Worm (Caenorhabditis elegans) whole organism, dauer: Measurements from ENCODE around the gene Y102F5A.1.

Experiments used
- unc-62 ChIP-seq: sonication (generic microtip); optimal IDR thresholded peaks from 2 replicates; lab custom pipeline; 2017; ENCODE audit warnings: missing biosample characterization, missing genetic modification reagents, missing genetic modification characterization

Y102F5A.1 gene

DNA sequence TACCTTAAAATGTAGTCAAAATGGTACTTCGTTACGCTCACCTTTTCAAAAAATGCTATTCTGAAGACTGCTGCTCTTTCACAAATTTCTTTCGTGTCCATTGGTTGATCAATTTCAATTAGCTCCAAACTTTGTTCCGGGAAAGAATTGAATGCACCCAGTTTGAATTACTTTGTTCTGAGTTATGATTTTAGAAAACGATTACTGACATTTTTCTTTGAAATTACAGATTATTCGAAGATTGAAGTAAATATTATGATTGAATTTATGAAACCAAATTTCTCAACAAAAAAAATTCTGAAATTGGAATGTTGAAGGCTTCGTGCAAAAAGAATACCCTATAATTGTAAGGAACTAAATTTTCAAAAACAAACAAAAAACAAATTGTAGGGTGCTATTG is at the start of gene Y102F5A.1:
Y102F5A.1 (minus strand) TSS at position 101 of the 400 bp plus-strand sequence.
- no peak for TF ChIP-seq unc-62

DNA sequence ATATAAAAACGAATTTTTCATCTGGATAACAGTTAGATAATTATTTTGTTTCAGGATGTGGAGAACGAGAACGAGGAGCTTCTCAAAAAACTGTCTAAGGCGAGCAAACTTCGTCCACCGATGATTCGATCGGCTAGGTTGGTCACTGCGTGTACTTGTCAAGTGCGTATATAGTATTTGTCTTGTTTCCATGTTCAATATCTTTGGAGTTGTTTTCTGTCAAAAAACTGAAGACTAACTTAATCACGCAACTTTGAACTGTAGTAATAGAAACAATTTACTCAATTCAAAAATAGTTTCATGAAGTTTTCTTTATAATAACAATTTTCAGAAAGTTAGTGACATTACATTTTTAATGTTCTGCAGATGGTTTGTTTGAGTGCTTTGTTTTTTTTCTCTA is 44.5 kb upstream of the Y102F5A.1 start:
- no peak for TF ChIP-seq unc-62

DNA sequence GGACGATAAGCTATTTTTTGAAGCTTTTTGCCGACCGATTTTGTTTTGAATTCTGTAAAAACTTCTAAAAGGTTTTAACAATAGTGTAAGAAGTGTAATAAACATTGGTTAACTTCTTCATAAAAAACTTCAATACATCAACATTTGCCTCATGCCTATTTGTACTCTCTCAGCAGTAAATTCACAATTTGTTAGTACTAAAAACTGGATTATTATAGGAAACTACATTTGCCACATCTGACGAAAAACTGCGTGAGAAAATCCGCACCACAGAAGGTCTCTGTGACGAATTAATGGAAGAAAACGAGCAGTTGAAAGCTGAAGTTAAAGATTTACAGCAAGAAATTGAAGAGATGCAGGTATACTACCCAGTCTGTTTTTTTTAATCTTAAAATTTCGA is 43.4 kb upstream of the Y102F5A.1 start:
- TF ChIP-seq unc-62 = no peak

DNA sequence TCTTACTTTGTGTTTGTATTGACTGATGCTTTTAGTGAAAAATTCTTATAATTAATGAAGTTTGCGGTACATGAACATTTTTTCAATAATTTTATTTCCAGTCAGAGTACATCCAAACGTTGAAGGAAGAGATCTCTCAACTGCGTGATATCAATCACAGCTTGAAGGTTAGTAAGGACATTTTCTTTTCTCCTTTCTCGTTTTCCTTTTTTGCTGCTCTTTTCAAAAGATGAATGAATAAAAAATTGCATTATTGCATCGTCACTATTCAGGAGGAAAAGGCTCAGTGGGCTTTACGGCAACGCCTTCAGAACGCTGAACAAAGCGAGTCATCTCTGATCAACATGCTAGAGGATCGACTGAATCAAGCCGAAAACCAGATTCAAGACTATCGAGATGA is 42.8 kb upstream of the Y102F5A.1 start:
- no peak for TF ChIP-seq unc-62

DNA sequence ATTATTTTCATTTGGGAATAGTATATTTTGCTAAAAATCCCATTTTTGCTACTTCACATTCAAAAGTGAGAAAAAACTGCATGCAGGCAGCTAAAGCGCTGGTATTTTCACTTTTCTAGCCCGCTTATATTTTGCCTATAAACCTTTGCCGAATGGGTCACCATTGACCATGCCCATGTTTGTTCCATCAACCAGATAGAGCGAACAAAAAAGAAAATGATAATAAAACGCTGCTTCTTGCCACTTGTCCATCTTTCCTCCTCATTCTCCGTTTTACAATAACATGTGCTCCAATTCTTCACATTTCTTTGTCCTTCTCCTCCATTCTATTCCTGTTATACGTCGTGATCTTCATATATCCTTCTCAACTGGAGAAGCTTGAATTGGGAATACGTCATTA is 39.6 kb upstream of the Y102F5A.1 start, which contains the start of gene tag-241:
tag-241 (plus strand) TSS at position 301 of the 400 bp plus-strand sequence.
- TF ChIP-seq unc-62 = no peak

DNA sequence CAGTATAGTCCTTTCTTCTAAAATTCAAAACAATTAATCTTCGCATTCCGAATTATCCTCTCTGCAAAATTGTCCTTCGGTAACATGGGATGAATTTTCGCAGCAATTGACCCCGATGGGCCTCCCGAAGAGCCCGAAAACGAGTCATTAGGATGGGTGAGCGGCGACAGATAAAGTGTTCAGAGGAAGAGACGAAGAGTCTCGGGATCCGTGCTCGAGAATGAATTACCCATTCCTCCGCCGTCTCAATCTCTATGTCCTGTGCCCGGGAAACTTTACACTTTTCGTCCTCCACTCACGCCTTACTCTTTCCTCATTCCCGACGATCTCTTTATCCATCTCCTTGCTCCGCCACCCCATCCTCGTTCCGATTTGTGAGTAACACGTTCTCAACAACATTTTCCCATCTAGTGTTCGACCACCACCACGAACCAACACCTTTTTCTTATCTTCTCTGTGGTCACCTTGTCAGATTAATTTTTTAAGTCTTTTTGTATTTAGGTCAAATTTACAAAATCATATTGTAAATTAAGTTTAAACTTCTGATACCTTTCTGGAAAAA is 37.1 kb upstream of the Y102F5A.1 start:
- no peak for TF ChIP-seq unc-62

DNA sequence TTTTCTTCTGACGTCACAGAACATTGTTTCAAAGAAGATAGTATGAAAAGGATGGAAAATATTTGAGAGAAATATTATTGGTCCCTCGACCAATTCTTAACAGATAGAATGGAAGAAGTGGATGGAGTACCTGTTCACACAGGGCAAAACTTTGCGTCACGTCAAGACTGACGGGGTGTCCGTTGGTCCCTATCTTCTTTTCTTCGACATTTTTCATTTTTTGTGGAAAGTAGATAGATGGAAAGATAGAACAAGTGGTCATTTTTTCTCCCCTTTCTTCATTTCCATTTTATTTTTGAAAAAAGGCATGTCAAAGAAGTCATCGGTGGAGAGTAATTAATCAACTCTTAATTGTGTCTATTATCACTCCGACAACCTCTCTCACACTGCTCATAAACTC is 34.6 kb upstream of the Y102F5A.1 start:
- TF ChIP-seq unc-62 = no peak

DNA sequence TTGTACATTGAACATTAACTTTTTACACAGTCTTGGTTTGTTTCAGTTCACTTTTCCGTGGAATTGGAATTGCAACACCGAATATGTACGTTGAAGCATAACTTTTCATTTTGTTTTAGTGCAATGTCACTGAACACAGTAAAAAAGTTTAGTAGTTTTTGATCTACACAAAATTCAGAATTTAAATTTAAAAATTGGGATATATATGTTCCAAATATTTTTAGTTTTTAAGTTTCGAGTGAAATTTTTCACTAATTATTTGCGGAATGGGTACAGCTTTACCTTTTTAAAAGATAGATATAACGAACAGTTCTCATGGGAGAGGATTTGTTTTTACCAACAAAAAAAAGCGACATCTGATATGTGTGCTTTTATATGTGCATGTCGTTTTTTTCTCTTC is 32.7 kb upstream of the Y102F5A.1 start:
- TF ChIP-seq unc-62 = no peak

DNA sequence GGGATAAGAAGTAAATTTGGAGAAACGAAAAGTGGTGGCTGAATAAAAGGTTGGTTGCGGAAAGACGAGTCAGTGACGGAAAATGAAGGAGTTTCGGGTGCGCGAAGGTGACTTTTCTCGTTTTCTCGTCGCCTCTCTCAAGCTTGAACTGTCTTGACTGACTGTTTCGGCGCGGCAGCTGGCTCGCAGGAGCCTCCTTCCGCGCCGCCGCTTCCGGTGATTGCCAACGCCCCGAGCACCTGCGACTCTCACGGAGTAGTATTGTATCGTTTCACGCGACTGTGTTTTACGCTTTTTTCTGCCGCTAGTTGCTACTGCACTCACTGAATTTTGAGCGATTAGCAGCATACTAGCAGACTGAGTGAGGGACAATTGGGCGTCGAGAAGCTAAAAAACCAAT is 30.5 kb upstream of the Y102F5A.1 start, which contains the start of gene C34E11.2:
C34E11.2 (minus strand) TSS at position 84 of the 400 bp plus-strand sequence.
- TF ChIP-seq unc-62 = no peak

DNA sequence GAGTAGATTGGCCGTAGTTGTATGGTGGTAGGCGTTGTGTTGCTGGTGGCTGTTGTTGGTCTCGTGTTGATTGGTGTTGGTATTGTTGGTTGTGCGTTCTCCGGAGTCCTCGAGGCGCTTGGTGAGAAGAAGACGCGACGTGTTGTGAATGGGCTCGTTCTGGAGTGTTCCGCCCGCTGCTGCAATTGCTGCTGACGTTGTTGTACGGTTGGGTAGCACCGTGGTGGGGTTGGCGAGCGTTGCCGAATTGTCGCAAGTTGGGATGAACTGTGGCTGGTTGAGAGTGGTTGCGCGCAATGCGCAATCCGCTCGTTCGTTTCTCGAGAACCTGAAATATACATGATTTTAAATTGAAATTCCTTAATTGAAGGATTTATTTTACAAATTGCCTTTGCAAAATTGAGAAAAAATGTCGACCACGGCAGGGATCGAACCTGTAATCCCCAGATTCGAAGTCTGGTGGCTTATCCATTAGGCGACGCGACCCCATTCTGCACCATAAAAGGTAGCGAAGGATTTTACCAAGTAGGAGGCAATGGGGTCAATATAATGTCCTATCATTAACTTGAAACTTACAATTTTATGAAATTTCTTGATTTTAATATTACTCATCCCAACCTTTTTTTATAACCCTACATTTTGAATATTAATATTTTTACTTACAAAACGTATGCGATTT is 22.2 kb upstream of the Y102F5A.1 start:
- no peak for TF ChIP-seq unc-62

DNA sequence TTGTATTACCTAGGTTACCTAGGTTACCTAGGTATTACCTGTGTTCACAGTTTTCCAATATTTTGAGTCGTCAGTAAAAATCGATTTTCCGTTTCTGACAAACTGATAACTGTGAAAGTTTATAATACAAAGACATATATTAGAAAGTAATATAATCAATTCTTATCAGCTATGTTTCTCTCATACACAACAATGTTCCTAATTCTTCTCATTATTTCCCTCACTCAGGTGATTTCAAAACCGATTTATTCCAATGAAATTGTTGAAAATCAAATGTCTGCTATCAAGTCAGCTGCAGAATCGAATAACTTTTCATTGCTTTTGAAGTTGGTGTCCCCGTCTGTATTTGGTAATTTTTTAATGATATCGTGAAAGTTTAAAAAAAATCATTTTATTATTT is 19.9 kb upstream of the Y102F5A.1 start, which contains the start of gene C34E11.4:
C34E11.4 (plus strand) TSS at position 154 of the 400 bp plus-strand sequence.
- TF ChIP-seq unc-62 = no peak

DNA sequence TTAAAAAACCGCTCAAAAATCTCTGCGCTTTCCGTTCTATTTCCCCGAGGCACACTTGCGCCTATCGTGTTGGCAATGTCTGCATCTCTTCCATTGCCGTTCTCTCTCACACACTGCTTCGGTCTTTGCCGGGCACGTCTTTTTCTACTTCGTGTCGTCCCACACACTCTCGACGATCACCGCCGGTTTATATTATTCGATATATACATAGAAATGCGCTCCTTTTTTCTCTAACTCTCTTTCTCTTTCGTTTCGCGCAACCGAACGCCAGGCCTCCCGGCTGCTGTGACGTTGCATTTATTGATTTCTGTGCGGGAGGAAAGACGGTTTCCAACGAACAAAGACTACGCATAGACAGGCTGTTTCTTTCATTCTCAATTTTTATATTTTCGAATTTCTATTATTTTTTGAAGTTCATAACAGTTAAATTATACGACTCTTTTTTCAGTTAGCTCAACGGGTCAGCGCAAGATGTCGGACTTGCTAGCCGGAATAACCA is 14.0 kb upstream of the Y102F5A.1 start, which contains the start of gene rsd-3:
rsd-3 (plus strand) TSS at position 449 of the 499 bp plus-strand sequence.
- TF ChIP-seq unc-62 = no peak

DNA sequence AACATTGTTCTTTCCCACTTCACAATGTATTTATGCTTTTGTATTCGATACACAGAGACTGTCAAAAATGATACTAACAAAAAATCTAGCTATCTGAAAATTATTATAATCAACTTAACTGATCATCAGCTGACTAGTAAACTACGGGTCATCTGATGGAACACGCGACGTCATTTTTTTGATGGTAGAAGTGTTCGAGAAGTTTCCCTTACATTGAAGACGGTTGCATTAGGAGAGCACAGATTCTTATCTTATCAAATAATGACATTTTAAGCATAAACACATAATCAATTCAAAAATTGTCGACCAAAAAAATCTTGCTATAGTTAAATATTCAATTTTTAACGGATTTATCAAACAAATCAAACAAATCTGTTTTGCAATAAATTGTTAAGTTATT is 8.6 kb upstream of the Y102F5A.1 start:
- no peak for TF ChIP-seq unc-62

DNA sequence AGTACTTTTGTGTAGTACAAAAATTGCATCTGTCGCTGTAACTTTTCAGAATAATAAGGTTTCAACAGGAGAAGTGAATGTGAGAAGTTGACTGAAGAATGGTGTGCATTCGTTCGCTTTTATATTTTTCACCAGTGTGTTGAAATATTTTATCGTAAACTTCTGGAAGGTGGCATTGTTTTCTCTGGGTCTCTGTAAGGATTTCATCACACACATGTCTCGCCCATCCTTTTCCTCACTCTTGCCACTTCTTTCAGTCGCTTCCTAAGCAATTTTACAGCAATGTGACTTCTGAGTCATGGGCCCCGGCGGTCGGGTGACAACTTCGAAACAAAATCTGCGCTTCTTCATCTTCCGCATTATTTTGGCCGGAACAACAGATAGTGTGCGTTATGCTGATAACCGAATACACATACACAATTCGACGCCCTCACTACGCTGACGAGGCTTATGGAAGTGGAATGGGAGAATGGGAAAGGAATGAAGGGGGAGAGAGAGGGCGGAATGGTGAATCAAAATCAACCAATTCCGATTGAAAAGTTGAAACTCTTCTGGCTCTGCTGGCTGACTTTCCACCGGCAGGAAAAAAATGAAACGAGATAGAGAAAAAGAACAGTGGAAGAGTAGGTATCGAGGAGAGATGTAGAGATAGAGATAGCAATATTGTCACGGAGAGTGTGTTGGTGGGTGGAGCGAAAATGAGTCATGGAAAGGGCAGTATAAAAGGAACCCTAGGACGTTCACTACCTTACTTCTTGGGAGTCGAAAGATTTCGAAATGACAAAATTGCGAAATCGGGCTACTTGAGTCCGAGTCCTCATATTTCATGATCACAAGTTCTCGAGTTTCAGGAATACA is 7.5 kb upstream of the Y102F5A.1 start:
- no peak for TF ChIP-seq unc-62

DNA sequence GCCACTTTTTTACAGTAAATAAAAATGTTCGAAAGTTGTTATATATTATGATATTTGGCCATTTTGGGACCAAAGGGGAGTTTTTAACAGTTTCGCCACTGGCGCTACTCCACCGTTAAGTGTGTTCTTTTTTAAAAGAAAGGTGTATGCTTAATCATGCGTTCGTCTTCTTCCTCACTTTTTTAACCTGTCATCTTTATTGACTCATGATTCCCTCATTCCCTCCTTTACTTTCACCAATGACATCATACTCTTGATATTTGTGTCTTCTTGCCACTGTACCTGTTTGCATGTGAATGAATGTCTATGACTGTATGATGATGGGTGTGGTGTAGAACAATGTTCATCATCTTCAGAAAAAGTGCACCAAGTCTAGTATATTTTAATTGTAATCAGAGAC is 6.5 kb upstream of the Y102F5A.1 start:
- no peak for TF ChIP-seq unc-62

DNA sequence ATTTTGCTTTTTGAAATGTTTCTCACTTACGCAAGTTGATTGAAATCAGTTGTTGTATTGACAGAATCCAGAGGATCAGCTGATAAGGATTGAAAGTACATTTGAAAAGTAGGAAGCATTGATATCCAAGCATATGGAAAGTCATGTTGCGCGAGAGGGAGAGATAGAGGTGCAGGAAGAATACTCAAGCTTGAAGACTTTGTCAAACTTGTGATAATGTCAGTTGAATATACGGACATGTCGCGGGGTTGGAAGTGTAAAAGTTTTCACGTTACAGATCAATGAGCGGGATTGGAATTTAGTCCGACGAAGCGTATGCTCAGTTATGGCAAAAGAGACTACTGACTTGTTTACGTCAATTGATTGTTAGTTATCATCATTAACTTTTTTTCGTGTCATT is 14.9 kb downstream of the Y102F5A.1 start, which contains the start of gene ttx-3:
ttx-3 (minus strand) TSS at position 101 of the 400 bp plus-strand sequence.
- TF ChIP-seq unc-62 = no peak

DNA sequence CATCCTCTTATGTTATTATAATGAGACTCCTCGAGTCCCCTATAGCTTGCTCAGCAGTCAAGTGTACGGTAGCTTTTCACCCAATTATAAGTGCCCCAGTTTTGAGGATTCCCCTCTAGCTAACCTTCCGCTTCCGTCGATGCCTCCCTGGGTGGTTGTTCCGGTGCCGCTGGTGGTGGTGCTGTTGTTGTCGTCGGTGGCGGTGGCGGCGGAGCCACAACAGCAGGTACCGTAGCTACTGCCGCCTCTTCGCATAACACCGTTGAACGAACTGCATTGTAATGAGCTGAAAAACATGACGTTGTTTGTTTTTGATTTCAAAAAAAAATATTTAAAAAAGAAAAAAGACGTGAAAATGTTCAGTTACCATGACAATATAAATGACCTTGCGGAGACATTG is 17.7 kb downstream of the Y102F5A.1 start:
- no peak for TF ChIP-seq unc-62
